Worm (Caenorhabditis elegans) whole organism, early embryonic: ENCODE data around the gene F52D2.6.

Experiments used
- B0310.2 ChIP-seq: sonication (generic microtip); optimal IDR thresholded peaks from 2 replicates; lab custom pipeline; 2016; ENCODE audit warnings: mild to moderate bottlenecking, missing genetic modification characterization, missing compliant biosample characterization
- F13C5.2 ChIP-seq: sonication (generic microtip); optimal IDR thresholded peaks from 2 replicates; lab custom pipeline; 2017; ENCODE audit warnings: mild to moderate bottlenecking, missing genetic modification characterization, inconsistent platforms, missing compliant biosample characterization
- aly-1 ChIP-seq: sonication (generic microtip); optimal IDR thresholded peaks from 2 replicates; lab custom pipeline; 2016; ENCODE audit warnings: missing genetic modification characterization, missing compliant biosample characterization
- ama-1 ChIP-seq: fragments of 150-350 bp; optimal IDR thresholded peaks from 2 replicates; lab custom pipeline; 2014
- ceh-13 ChIP-seq: fragments of 200-800 bp; sonication (Bioruptor generic); optimal IDR thresholded peaks from 2 replicates; lab custom pipeline; 2018; ENCODE audit warnings: mild to moderate bottlenecking, missing genetic modification characterization, missing compliant biosample characterization
- ceh-36 ChIP-seq: sonication (generic microtip); optimal IDR thresholded peaks from 2 replicates; lab custom pipeline; 2016; ENCODE audit warnings: missing genetic modification characterization, inconsistent platforms, missing compliant biosample characterization
- ets-7 ChIP-seq: sonication (generic microtip); optimal IDR thresholded peaks from 2 replicates; lab custom pipeline; 2016; ENCODE audit warnings: missing genotype, missing genetic modification characterization, missing compliant biosample characterization
- flt-1 ChIP-seq: fragments of 200-800 bp; sonication (Bioruptor generic); IDR thresholded peaks from 2 replicates; pipeline ENCODE4 v1.3.6; 2022; ENCODE audit warnings: missing genetic modification characterization, missing compliant biosample characterization
- hmbx-1 ChIP-seq: sonication (generic microtip); optimal IDR thresholded peaks from 2 replicates; lab custom pipeline; 2016; ENCODE audit warnings: mild to moderate bottlenecking, missing genetic modification characterization, missing compliant biosample characterization
- hmg-4 ChIP-seq: fragments of 200-800 bp; sonication (Bioruptor generic); optimal IDR thresholded peaks from 2 replicates; lab custom pipeline; 2018; ENCODE audit warnings: mild to moderate bottlenecking, missing genetic modification characterization, missing compliant biosample characterization
- hnd-1 ChIP-seq: sonication (generic microtip); optimal IDR thresholded peaks from 2 replicates; lab custom pipeline; 2016; ENCODE audit warnings: missing genetic modification characterization, missing compliant biosample characterization
- pes-1 ChIP-seq: fragments of 200-800 bp; sonication (Bioruptor generic); IDR thresholded peaks from 2 replicates; pipeline ENCODE4 v1.3.6; 2022; ENCODE audit warnings: missing genetic modification reagents, missing genetic modification characterization, missing compliant biosample characterization
- scrt-1 ChIP-seq: fragments of 200-800 bp; sonication (Bioruptor generic); IDR thresholded peaks from 2 replicates; pipeline ENCODE4 v1.3.6; 2022; ENCODE audit warnings: missing genetic modification characterization, missing compliant biosample characterization
- sea-1 ChIP-seq: fragments of 200-800 bp; sonication (Bioruptor generic); conservative IDR thresholded peaks from 2 replicates; pipeline ENCODE4 v1.3.6; 2022; ENCODE audit warnings: missing genetic modification characterization, missing compliant biosample characterization
- tbx-11 ChIP-seq: fragments of 200-800 bp; sonication (Bioruptor generic); IDR thresholded peaks from 2 replicates; pipeline ENCODE4 v1.3.6; 2022; ENCODE audit warnings: missing genetic modification characterization, missing compliant biosample characterization
- tbx-37 ChIP-seq: fragments of 200-800 bp; sonication (Bioruptor generic); conservative IDR thresholded peaks from 2 replicates; pipeline ENCODE4 v1.3.6; 2022; ENCODE audit warnings: missing genetic modification reagents, missing genetic modification characterization, missing compliant biosample characterization
- tra-4 ChIP-seq: sonication (generic microtip); optimal IDR thresholded peaks from 2 replicates; lab custom pipeline; 2017; ENCODE audit warnings: missing genetic modification characterization, missing compliant biosample characterization

Gene F52D2.6

DNA sequence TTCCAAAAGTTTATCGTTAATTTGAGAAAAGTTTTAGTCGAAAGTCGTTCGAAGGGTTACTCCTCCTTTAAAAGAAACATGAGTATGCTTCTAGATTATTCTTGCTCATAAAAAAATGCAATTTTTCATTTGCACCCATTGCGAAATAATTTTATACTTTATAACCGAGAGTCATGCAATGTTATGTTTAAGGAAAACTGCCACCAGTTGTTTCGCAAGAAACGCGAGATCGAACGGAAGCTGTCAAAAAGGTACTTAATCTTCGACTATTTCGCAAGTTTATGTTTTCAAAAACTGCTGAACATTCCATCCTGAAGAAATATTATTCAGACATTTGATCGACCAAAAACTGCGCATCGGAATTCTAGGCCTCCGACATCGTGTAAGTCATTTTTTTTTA is 38.1 kb downstream of the F52D2.6 start:
- TF ChIP-seq B0310.2 (tag; lab: Kevin White, UChicago): no peak
- TF ChIP-seq tbx-37 (GFP tag; lab: Robert Waterston, UW): no peak
- TF ChIP-seq aly-1: no peak
- no peak for TF ChIP-seq ets-7
- no peak for TF ChIP-seq F13C5.2 (tag; lab: Kevin White, UChicago)
- TF ChIP-seq scrt-1 (GFP tag; lab: Robert Waterston, UW): no peak
- no peak for TF ChIP-seq flt-1 (GFP tag; lab: Robert Waterston, UW)
- no peak for TF ChIP-seq sea-1 (GFP tag; lab: Robert Waterston, UW)
- TF ChIP-seq tra-4 (tag; lab: Kevin White, UChicago): no peak
- TF ChIP-seq pes-1 (GFP tag; lab: Robert Waterston, UW): no peak
- no peak for TF ChIP-seq ceh-13 (GFP tag; lab: Kevin White, UChicago)
- no peak for TF ChIP-seq ama-1
- no peak for TF ChIP-seq ceh-36 (tag; lab: Kevin White, UChicago)
- TF ChIP-seq hmg-4 (GFP tag; lab: Kevin White, UChicago): no peak

- no peak for TF ChIP-seq tbx-37 (GFP tag; lab: Robert Waterston, UW)
- no peak for TF ChIP-seq B0310.2 (tag; lab: Kevin White, UChicago)
- TF ChIP-seq ama-1: no peak
Observed at ce11 chrX:2014521-2014920, 38.7 kb downstream of the F52D2.6 start.

DNA sequence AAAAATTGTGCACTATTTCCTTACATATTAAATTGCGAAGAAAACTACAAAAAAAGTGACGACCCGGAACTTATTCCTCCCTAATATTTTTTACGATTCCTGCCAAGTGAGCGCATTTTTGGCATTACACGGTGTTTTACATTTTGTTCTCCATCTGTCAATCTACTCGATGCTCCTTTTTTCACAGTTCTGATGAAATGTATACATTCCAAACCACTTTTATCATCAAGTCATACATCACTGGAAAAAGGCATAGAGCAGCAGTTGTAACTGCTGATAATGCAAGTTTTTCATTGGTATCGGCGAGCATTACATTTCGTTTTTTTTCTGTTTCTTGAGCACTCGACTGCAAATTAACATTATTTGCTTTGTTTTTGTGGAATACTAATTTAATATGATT is 42.4 kb downstream of the F52D2.6 start:
- TF ChIP-seq flt-1 (GFP tag; lab: Robert Waterston, UW) (no peak), scrt-1 (GFP tag; lab: Robert Waterston, UW) (no peak), tbx-11 (GFP tag; lab: Robert Waterston, UW) (no peak), tbx-37 (GFP tag; lab: Robert Waterston, UW) (no peak), ceh-13 (GFP tag; lab: Kevin White, UChicago) (no peak), hnd-1 (tag; lab: Kevin White, UChicago) (no peak), hmbx-1 (tag; lab: Kevin White, UChicago) (no peak), ets-7 (no peak), hmg-4 (GFP tag; lab: Kevin White, UChicago) (no peak), pes-1 (GFP tag; lab: Robert Waterston, UW) (no peak), tra-4 (tag; lab: Kevin White, UChicago) (no peak), ceh-36 (tag; lab: Kevin White, UChicago) (no peak), ama-1 (no peak), B0310.2 (tag; lab: Kevin White, UChicago) (no peak), sea-1 (GFP tag; lab: Robert Waterston, UW) (no peak), F13C5.2 (tag; lab: Kevin White, UChicago) (no peak), aly-1 (no peak)

DNA sequence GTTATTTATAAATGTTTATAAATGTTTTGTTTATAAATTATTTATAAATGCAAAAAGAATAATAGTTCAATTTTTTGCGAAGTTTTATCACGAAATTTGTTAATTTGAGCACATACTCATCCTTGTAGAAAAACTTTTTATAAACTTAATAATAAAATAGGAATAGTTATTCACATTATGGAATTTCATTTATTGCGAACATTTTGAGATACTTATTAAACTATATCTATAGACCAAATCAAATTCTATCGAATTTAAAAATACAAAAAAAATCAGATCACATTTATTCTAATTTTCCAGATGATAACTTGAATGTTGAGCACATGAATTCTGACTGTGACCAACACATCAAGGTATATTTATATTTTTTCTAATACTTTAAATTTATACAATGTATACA is 43.1 kb downstream of the F52D2.6 start, which contains the start of gene Y102A11A.3:
TSS of gene Y102A11A.3 (plus strand) at position 301 of the 400 bp plus-strand sequence.
- TF ChIP-seq aly-1: no peak
- TF ChIP-seq B0310.2 (tag; lab: Kevin White, UChicago): no peak
- TF ChIP-seq hmbx-1 (tag; lab: Kevin White, UChicago): no peak
- no peak for TF ChIP-seq tbx-11 (GFP tag; lab: Robert Waterston, UW)
- TF ChIP-seq ama-1: no peak
- no peak for TF ChIP-seq hnd-1 (tag; lab: Kevin White, UChicago)
- TF ChIP-seq ets-7: no peak
- TF ChIP-seq ceh-36 (tag; lab: Kevin White, UChicago): no peak
- TF ChIP-seq flt-1 (GFP tag; lab: Robert Waterston, UW): no peak
- no peak for TF ChIP-seq pes-1 (GFP tag; lab: Robert Waterston, UW)

DNA sequence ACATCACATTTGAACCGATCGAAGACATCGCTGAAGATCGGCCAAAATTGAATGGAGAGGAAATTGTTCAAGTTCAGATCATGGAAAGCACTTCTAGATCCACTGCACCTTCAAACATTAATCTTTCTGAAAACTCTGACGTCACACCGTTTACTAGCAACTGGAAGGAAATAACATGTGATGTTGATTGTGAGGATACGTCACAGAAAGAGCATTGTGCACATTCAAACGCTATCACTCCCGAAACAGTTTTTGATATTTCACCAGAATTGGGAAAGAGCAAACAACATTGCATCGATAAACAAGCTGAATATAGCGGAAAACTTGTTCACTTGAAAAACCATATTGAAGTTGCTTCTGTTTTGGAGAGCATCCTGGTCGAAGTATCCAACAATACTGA is 45.8 kb downstream of the F52D2.6 start:
- no peak for TF ChIP-seq tbx-37 (GFP tag; lab: Robert Waterston, UW)
- TF ChIP-seq scrt-1 (GFP tag; lab: Robert Waterston, UW): no peak
- no peak for TF ChIP-seq ceh-13 (GFP tag; lab: Kevin White, UChicago)
- no peak for TF ChIP-seq aly-1
- TF ChIP-seq hnd-1 (tag; lab: Kevin White, UChicago): no peak
- no peak for TF ChIP-seq ets-7
- TF ChIP-seq hmbx-1 (tag; lab: Kevin White, UChicago): no peak
- no peak for TF ChIP-seq tbx-11 (GFP tag; lab: Robert Waterston, UW)
